Fruit fly (Drosophila melanogaster) whole organism, embryonic: Measurements from ENCODE around the gene plx.

Experiments
- Atf6 ChIP-seq: fragments of 200-800 bp; sonication (Bioruptor generic); IDR thresholded peaks from 2 replicates; pipeline ENCODE4 v1.3.6; 2022; ENCODE audit warnings: missing biosample characterization, missing genetic modification characterization
- Blimp-1 ChIP-seq: fragments of 200-800 bp; sonication (Bioruptor generic); optimal IDR thresholded peaks from 3 replicates; lab custom pipeline; 2018; ENCODE audit warnings: missing biosample characterization, missing genetic modification characterization, mild to moderate bottlenecking, moderate library complexity, missing genetic modification reagents
- CG11696 ChIP-seq: fragments of 200-800 bp; sonication (Bioruptor generic); IDR thresholded peaks from 2 replicates; pipeline ENCODE4 v1.3.6; 2022; ENCODE audit warnings: missing biosample characterization, missing genetic modification characterization
- CG12155 ChIP-seq: fragments of 200-800 bp; sonication (Bioruptor generic); optimal IDR thresholded peaks from 3 replicates; lab custom pipeline; 2016; ENCODE audit warnings: missing biosample characterization, missing genetic modification characterization
- CG12744 ChIP-seq: fragments of 200-800 bp; sonication (Bioruptor generic); optimal IDR thresholded peaks from 2 replicates; lab custom pipeline; 2016; ENCODE audit warnings: missing biosample characterization, missing genetic modification characterization
- CG15601 ChIP-seq: fragments of 200-800 bp; sonication (Bioruptor generic); optimal IDR thresholded peaks from 3 replicates; lab custom pipeline; 2019; ENCODE audit warnings: missing biosample characterization, mild to moderate bottlenecking, missing genetic modification characterization, moderate library complexity
- CG17361 ChIP-seq: fragments of 200-800 bp; sonication (Bioruptor generic); IDR thresholded peaks from 3 replicates; pipeline ENCODE4 v1.3.6; 2022; ENCODE audit warnings: missing biosample characterization, missing genetic modification characterization
- CG2712 ChIP-seq: fragments of 200-800 bp; optimal IDR thresholded peaks from 3 replicates; lab custom pipeline; 2019; ENCODE audit warnings: missing biosample characterization, mild to moderate bottlenecking, missing genetic modification characterization, moderate library complexity
- CG31224 ChIP-seq: fragments of 200-800 bp; sonication (Bioruptor generic); IDR thresholded peaks from 2 replicates; pipeline ENCODE4 v1.3.6; 2022; ENCODE audit warnings: missing biosample characterization, missing genetic modification characterization
- CG3163 ChIP-seq: fragments of 200-800 bp; sonication (Bioruptor generic); optimal IDR thresholded peaks from 3 replicates; lab custom pipeline; 2016; ENCODE audit warnings: missing biosample characterization, missing genetic modification characterization
- CG32767 ChIP-seq: fragments of 200-800 bp; sonication (Bioruptor generic); IDR thresholded peaks from 2 replicates; pipeline ENCODE4 v1.3.6; 2022; ENCODE audit warnings: missing biosample characterization, missing genetic modification characterization
- CG43689 ChIP-seq: fragments of 200-800 bp; sonication (Bioruptor generic); IDR thresholded peaks from 2 replicates; pipeline ENCODE4 v1.3.6; 2022; ENCODE audit warnings: missing biosample characterization, missing genetic modification characterization
- CG6254 ChIP-seq: fragments of 200-800 bp; sonication (Bioruptor generic); optimal IDR thresholded peaks from 3 replicates; lab custom pipeline; 2017; ENCODE audit warnings: mild to moderate bottlenecking, missing biosample characterization, missing genetic modification reagents, missing genetic modification characterization
- CG6272 ChIP-seq: fragments of 200-800 bp; sonication (Bioruptor generic); IDR thresholded peaks from 2 replicates; pipeline ENCODE4 v1.3.6; 2022; ENCODE audit warnings: missing biosample characterization, missing genetic modification characterization
- CG6654 ChIP-seq: fragments of 200-800 bp; sonication (Bioruptor generic); optimal IDR thresholded peaks from 2 replicates; lab custom pipeline; 2017; ENCODE audit warnings: missing biosample characterization, mild to moderate bottlenecking, missing genetic modification characterization
- CG7987 ChIP-seq: fragments of 200-800 bp; sonication (Bioruptor generic); optimal IDR thresholded peaks from 2 replicates; lab custom pipeline; 2018; ENCODE audit warnings: missing biosample characterization, mild to moderate bottlenecking, missing genetic modification characterization, moderate library complexity
- CG8478 ChIP-seq: fragments of >200 bp; optimal IDR thresholded peaks from 2 replicates; lab custom pipeline; 2018
- CG9727 ChIP-seq: fragments of 200-800 bp; sonication (Bioruptor generic); optimal IDR thresholded peaks from 3 replicates; lab custom pipeline; 2017; ENCODE audit warnings: missing biosample characterization, mild to moderate bottlenecking, missing genetic modification characterization
- D19A ChIP-seq: fragments of 200-800 bp; optimal IDR thresholded peaks from 3 replicates; lab custom pipeline; 2019; ENCODE audit warnings: missing biosample characterization, mild to moderate bottlenecking, missing genetic modification characterization, moderate library complexity
- Deaf1 ChIP-seq: fragments of 200-800 bp; optimal IDR thresholded peaks from 3 replicates; lab custom pipeline; 2019; ENCODE audit warnings: missing biosample characterization, mild to moderate bottlenecking, missing genetic modification characterization, moderate library complexity
- Eip74EF ChIP-seq, 2 experiments: fragments of 200-800 bp in 1 of 2; fragments of >200 bp in 1 of 2; sonication (Bioruptor generic) in 1 of 2; optimal IDR thresholded peaks; 2 replicates each; lab custom pipeline; 2017 to 2019; ENCODE audit warnings: missing biosample characterization in 2 of 2, missing genetic modification characterization in 2 of 2, mild to moderate bottlenecking in 1 of 2, moderate library complexity in 1 of 2
- Fer3 ChIP-seq: fragments of 200-800 bp; sonication (Bioruptor generic); optimal IDR thresholded peaks from 2 replicates; lab custom pipeline; 2018; ENCODE audit warnings: missing biosample characterization, mild to moderate bottlenecking, missing genetic modification characterization, moderate library complexity
- HmgZ ChIP-seq: fragments of 200-800 bp; sonication (Bioruptor generic); optimal IDR thresholded peaks from 2 replicates; lab custom pipeline; 2018; ENCODE audit warnings: missing biosample characterization, mild to moderate bottlenecking, missing genetic modification characterization
- Hr51 ChIP-seq, 2 experiments: fragments of 200-800 bp; sonication (Bioruptor generic); optimal IDR thresholded peaks; 2 replicates in 1 of 2; 3 replicates in 1 of 2; lab custom pipeline; 2016 to 2018; ENCODE audit warnings: missing biosample characterization in 2 of 2, missing genetic modification characterization in 2 of 2, mild to moderate bottlenecking in 1 of 2, moderate library complexity in 1 of 2
- Meics ChIP-seq: fragments of 200-800 bp; sonication (Bioruptor generic); optimal IDR thresholded peaks from 2 replicates; lab custom pipeline; 2017; ENCODE audit warnings: missing biosample characterization, mild to moderate bottlenecking, missing genetic modification characterization
- Opbp ChIP-seq: fragments of 200-800 bp; sonication (Bioruptor generic); IDR thresholded peaks from 3 replicates; pipeline ENCODE4 v1.3.6; 2022; ENCODE audit warnings: missing biosample characterization, missing genetic modification characterization; ENCODE audit not compliant: partially characterized antibody
- Sry-δ ChIP-seq: fragments of 200-800 bp; sonication (Bioruptor generic); optimal IDR thresholded peaks from 2 replicates; lab custom pipeline; 2016; ENCODE audit warnings: missing biosample characterization, missing genetic modification characterization
- Ssrp ChIP-seq: fragments of 200-800 bp; sonication (Bioruptor generic); optimal IDR thresholded peaks from 2 replicates; lab custom pipeline; 2018; ENCODE audit warnings: missing biosample characterization, mild to moderate bottlenecking, missing genetic modification characterization, moderate library complexity
- az2 ChIP-seq: fragments of 200-800 bp; sonication (Bioruptor generic); optimal IDR thresholded peaks from 3 replicates; lab custom pipeline; 2016; ENCODE audit warnings: missing biosample characterization, missing genetic modification characterization
- bab2 ChIP-seq: fragments of 200-800 bp; sonication (Bioruptor generic); optimal IDR thresholded peaks from 2 replicates; lab custom pipeline; 2016; ENCODE audit warnings: missing biosample characterization, missing genetic modification characterization
- bcd ChIP-seq: fragments of 200-800 bp; sonication (Bioruptor generic); optimal IDR thresholded peaks from 2 replicates; lab custom pipeline; 2017; ENCODE audit warnings: missing biosample characterization, mild to moderate bottlenecking, missing genetic modification characterization
- btn ChIP-seq: fragments of 200-800 bp; sonication (Bioruptor generic); optimal IDR thresholded peaks from 2 replicates; lab custom pipeline; 2016; ENCODE audit warnings: missing biosample characterization, missing genetic modification characterization
- chm ChIP-seq: fragments of 200-800 bp; sonication (Bioruptor generic); IDR thresholded peaks from 2 replicates; pipeline ENCODE4 v1.3.6; 2022; ENCODE audit warnings: missing biosample characterization, missing genetic modification characterization
- dmrt99B ChIP-seq: fragments of 200-800 bp; sonication (Bioruptor generic); optimal IDR thresholded peaks from 2 replicates; lab custom pipeline; 2018; ENCODE audit warnings: missing biosample characterization, mild to moderate bottlenecking, missing genetic modification characterization, moderate library complexity
- emc ChIP-seq: fragments of 200-800 bp; sonication (Bioruptor generic); optimal IDR thresholded peaks from 2 replicates; lab custom pipeline; 2016; ENCODE audit warnings: missing biosample characterization, missing genetic modification characterization
- fd102C ChIP-seq: fragments of 200-800 bp; sonication (Bioruptor generic); optimal IDR thresholded peaks from 2 replicates; lab custom pipeline; 2018; ENCODE audit warnings: missing biosample characterization, mild to moderate bottlenecking, missing genetic modification characterization, moderate library complexity
- gce ChIP-seq: fragments of 200-800 bp; sonication (Bioruptor generic); IDR thresholded peaks from 3 replicates; pipeline ENCODE4 v1.3.6; 2022; ENCODE audit warnings: missing biosample characterization, missing genetic modification characterization
- grau ChIP-seq: fragments of 200-800 bp; optimal IDR thresholded peaks from 3 replicates; lab custom pipeline; 2019; ENCODE audit warnings: missing biosample characterization, mild to moderate bottlenecking, missing genetic modification characterization, moderate library complexity
- jigr1 ChIP-seq: fragments of 200-800 bp; sonication (Bioruptor generic); IDR thresholded peaks from 3 replicates; pipeline ENCODE4 v1.3.6; 2022; ENCODE audit warnings: missing biosample characterization, missing genetic modification characterization
- knrl ChIP-seq: fragments of 200-800 bp; sonication (Bioruptor generic); IDR thresholded peaks from 3 replicates; pipeline ENCODE4 v1.3.6; 2022; ENCODE audit warnings: missing biosample characterization, missing genetic modification characterization; ENCODE audit not compliant: partially characterized antibody
- pan ChIP-seq, 4 experiments: fragments of >200 bp in 3 of 4; fragments of 200-800 bp in 1 of 4; sonication (Bioruptor generic) in 1 of 4; optimal IDR thresholded peaks in 3 of 4; IDR thresholded peaks in 1 of 4; 2 replicates each; pipeline versions ENCODE4 v1.3.6 to Lab custom; 2017 to 2022; ENCODE audit warnings: missing biosample characterization in 2 of 4, missing genetic modification characterization in 2 of 4, mixed read lengths in 1 of 4
- pb ChIP-seq: fragments of 200-800 bp; sonication (Bioruptor generic); optimal IDR thresholded peaks from 3 replicates; lab custom pipeline; 2016; ENCODE audit warnings: missing biosample characterization, missing genetic modification characterization
- sens ChIP-seq: fragments of 200-800 bp; sonication (Bioruptor generic); peaks from one replicate; lab custom pipeline; 2016; ENCODE audit warnings: missing biosample characterization, missing genetic modification characterization
- sisA ChIP-seq: fragments of 200-800 bp; sonication (Bioruptor generic); IDR thresholded peaks from 2 replicates; pipeline ENCODE4 v1.3.6; 2022; ENCODE audit warnings: missing biosample characterization, missing genetic modification characterization
- slou ChIP-seq: fragments of 200-800 bp; sonication (Bioruptor generic); optimal IDR thresholded peaks from 3 replicates; lab custom pipeline; 2016; ENCODE audit warnings: missing biosample characterization, missing genetic modification characterization
- ssp ChIP-seq: fragments of 200-800 bp; sonication (Bioruptor generic); IDR thresholded peaks from 2 replicates; pipeline ENCODE4 v1.3.6; 2022; ENCODE audit warnings: missing biosample characterization, missing genetic modification characterization
- tna ChIP-seq: fragments of 200-800 bp; sonication (Bioruptor generic); IDR thresholded peaks from 2 replicates; pipeline ENCODE4 v1.3.6; 2022; ENCODE audit warnings: missing biosample characterization, missing genetic modification characterization; ENCODE audit not compliant: partially characterized antibody
- tx ChIP-seq: fragments of 200-800 bp; sonication (Bioruptor generic); optimal IDR thresholded peaks from 2 replicates; lab custom pipeline; 2016; ENCODE audit warnings: missing biosample characterization, missing genetic modification characterization
- yki ChIP-seq: fragments of >200 bp; optimal IDR thresholded peaks from 3 replicates; lab custom pipeline; 2018

The plx gene

dm6 chr3R:5636519-5637430 lies 48.9 kb upstream of the plx start, which contains the start of the genes CG31548 and CG12170 (continued):
- TF ChIP-seq Deaf1 (tag; lab: Kevin White, UChicago) (no peak), CG15601 (tag; lab: Kevin White, UChicago) (peak; percentile 32), dmrt99B (tag; lab: Kevin White, UChicago) (no peak), CG6254 (GFP tag; lab: Kevin White, UChicago) (no peak), chm (GFP tag; lab: Robert Waterston, UW) (peak; percentile 64), CG12744 (GFP tag; lab: Kevin White, UChicago) (no peak), knrl (GFP tag; lab: Robert Waterston, UW) (no peak), sisA (GFP tag; lab: Robert Waterston, UW) (0 out of 2 replicates have a peak, but pooled peaks have one; percentile 6), CG31224 (GFP tag; lab: Robert Waterston, UW) (no peak), CG17361 (GFP tag; lab: Robert Waterston, UW) (peak; percentile 65; the same call in 2 of the 3 replicates), fd102C (GFP tag; lab: Kevin White, UChicago) (no peak), CG11696 (GFP tag; lab: Robert Waterston, UW) (no peak), Blimp-1 (GFP tag; lab: Kevin White, UChicago) (no peak), CG3163 (GFP tag; lab: Kevin White, UChicago) (no peak), pb (GFP tag; lab: Kevin White, UChicago) (no peak), bcd (GFP tag; lab: Kevin White, UChicago) (no peak), Meics (no peak), CG12155 (GFP tag; lab: Kevin White, UChicago) (peak; percentile 31), sens (peak; percentile 93), Ssrp (tag; lab: Kevin White, UChicago) (no peak), gce (GFP tag; lab: Robert Waterston, UW) (no peak), CG32767 (no peak), btn (no peak), CG6272 (no peak), slou (GFP tag; lab: Kevin White, UChicago) (no peak), bab2 (GFP tag; lab: Kevin White, UChicago) (peak; percentile 5), tna (GFP tag; lab: Robert Waterston, UW) (no peak), Opbp (no peak), grau (tag; lab: Kevin White, UChicago) (peak; percentile 62), pan (optimal IDR thresholded peaks at IDR 0.05; lab: Kevin White, UChicago) (no peak), pan (GFP tag; optimal IDR thresholded peaks at IDR 0.05 in 1 of 2, IDR thresholded peaks at IDR 0.05 in 1 of 2) (peak in 1 of 2 experiments; percentile 48), Sry-δ (no peak), CG7987 (GFP tag; lab: Kevin White, UChicago) (no peak), CG8478 (lab: Kevin White, UChicago) (no peak), jigr1 (no peak), tx (GFP tag; lab: Kevin White, UChicago) (no peak), CG43689 (GFP tag; lab: Robert Waterston, UW) (no peak), yki (lab: Kevin White, UChicago) (no peak), Eip74EF (GFP tag; optimal IDR thresholded peaks at IDR 0.05; lab: Kevin White, UChicago) (peak in 1 of 2 experiments; percentile 4), emc (GFP tag; lab: Kevin White, UChicago) (no peak), CG6654 (GFP tag; lab: Kevin White, UChicago) (no peak), az2 (GFP tag; lab: Kevin White, UChicago) (peak; percentile 56), Atf6 (GFP tag; lab: Robert Waterston, UW) (peak; percentile 39; the same call in 1 of the 2 replicates), CG2712 (peak; percentile 77), HmgZ (no peak), Hr51 (GFP tag; optimal IDR thresholded peaks at IDR 0.05; lab: Kevin White, UChicago) (no peak), D19A (peak; percentile 53), ssp (GFP tag; lab: Robert Waterston, UW) (peak; percentile 37; the same call in 1 of the 2 replicates), CG9727 (GFP tag; lab: Kevin White, UChicago) (peak; percentile 69), Fer3 (tag; lab: Kevin White, UChicago) (peak; percentile 45)
